Worm (Caenorhabditis elegans): ENCODE results near the gene str-23.

DNA sequence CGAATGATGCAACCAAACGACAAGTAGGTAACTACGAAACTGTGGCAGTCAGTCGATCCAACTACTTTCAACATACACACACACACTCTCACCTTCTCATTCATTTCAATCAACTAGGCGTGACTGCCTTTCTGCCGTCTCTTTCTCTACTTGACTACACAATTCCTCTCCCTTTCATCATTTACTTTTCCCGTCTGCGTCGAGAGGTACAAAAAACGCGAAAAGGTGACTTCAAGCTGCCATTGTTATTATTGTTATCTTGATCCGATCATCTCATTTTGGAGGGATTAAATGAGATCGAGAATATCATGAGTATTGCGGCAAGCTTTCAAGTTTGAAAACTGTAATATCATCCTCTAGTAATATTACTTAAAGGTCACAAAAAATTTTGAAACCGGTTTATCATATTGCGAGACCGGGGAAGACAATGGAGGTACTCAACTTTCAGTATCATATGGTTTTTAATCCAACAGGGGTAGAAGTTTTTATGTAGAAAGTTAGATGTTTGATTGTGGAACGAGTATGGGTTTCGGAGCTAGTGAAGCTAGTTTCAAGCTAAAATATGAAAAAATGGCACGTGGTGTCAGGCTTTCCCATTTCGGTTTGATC lies 19.5 kb downstream of the str-23 start:
- no peak for TF ChIP-seq aly-2 (tag; optimal IDR thresholded peaks at IDR 0.05)
- TF ChIP-seq skn-1 (tag; optimal IDR thresholded peaks at IDR 0.05) = no peak
- TF ChIP-seq jun-1 (tag; optimal IDR thresholded peaks at IDR 0.05) = no peak
- no peak for TF ChIP-seq nhr-28 (tag; optimal IDR thresholded peaks at IDR 0.05)
- TF ChIP-seq ceh-82 (tag; optimal IDR thresholded peaks at IDR 0.05) = no peak
- no peak for TF ChIP-seq fos-1 (tag; optimal IDR thresholded peaks at IDR 0.05)
- no peak for TF ChIP-seq sea-2 (GFP tag; optimal IDR thresholded peaks at IDR 0.05)
- peak; percentile 85 for TF ChIP-seq nhr-25 (tag; optimal IDR thresholded peaks at IDR 0.05)
- peak; percentile 72 for TF ChIP-seq pha-4 (tag; optimal IDR thresholded peaks at IDR 0.05)
- no peak for TF ChIP-seq unc-39 (tag; optimal IDR thresholded peaks at IDR 0.05)
- no peak for TF ChIP-seq nhr-237 (tag; optimal IDR thresholded peaks at IDR 0.05)

Data from whole organism, L3 larva.